Fruit fly (Drosophila melanogaster) whole organism, prepupa: ENCODE results near the gene tefu.

ENCODE experiments used
- CG11762 ChIP-seq: fragments of 200-800 bp; sonication (Bioruptor generic); optimal IDR thresholded peaks from 3 replicates; lab custom pipeline; 2016; ENCODE audit warnings: missing biosample characterization, missing genetic modification characterization; ENCODE audit not compliant: insufficient read depth
- CG31627 ChIP-seq: fragments of 200-800 bp; sonication (Bioruptor generic); optimal IDR thresholded peaks from 3 replicates; lab custom pipeline; 2016; ENCODE audit warnings: missing biosample characterization, missing genetic modification characterization
- CG6163 ChIP-seq: fragments of 200-800 bp; sonication (Bioruptor generic); IDR thresholded peaks from 3 replicates; pipeline ENCODE4 v1.3.6; 2022; ENCODE audit warnings: missing biosample characterization, missing genetic modification characterization
- CG6854 ChIP-seq: fragments of 200-800 bp; sonication (Bioruptor generic); optimal IDR thresholded peaks from 2 replicates; lab custom pipeline; 2017; ENCODE audit warnings: missing biosample characterization, mild to moderate bottlenecking, missing genetic modification characterization
- Eip78C ChIP-seq: fragments of 200-800 bp; sonication (Bioruptor generic); peaks from one replicate; lab custom pipeline; 2016; ENCODE audit warnings: missing biosample characterization, missing genetic modification characterization
- Ets96B ChIP-seq: fragments of 200-800 bp; optimal IDR thresholded peaks from 2 replicates; lab custom pipeline; 2019; ENCODE audit warnings: missing biosample characterization, mild to moderate bottlenecking, missing genetic modification characterization, moderate library complexity
- Gug ChIP-seq: fragments of 200-800 bp; sonication (Bioruptor generic); IDR thresholded peaks from 2 replicates; pipeline ENCODE4 v1.3.6; 2022; ENCODE audit warnings: missing biosample characterization, missing genetic modification characterization
- Hr39 ChIP-seq: fragments of 200-800 bp; sonication (Bioruptor generic); optimal IDR thresholded peaks from 2 replicates; lab custom pipeline; 2016; ENCODE audit warnings: missing biosample characterization, missing genetic modification characterization
- acj6 ChIP-seq: fragments of 200-800 bp; sonication (Bioruptor generic); optimal IDR thresholded peaks from 3 replicates; lab custom pipeline; 2016; ENCODE audit warnings: missing biosample characterization, missing genetic modification characterization
- cyc ChIP-seq: fragments of 200-800 bp; sonication (Bioruptor generic); optimal IDR thresholded peaks from 3 replicates; lab custom pipeline; 2016; ENCODE audit warnings: missing biosample characterization, missing genetic modification characterization
- dsx ChIP-seq: fragments of 200-800 bp; optimal IDR thresholded peaks from 3 replicates; lab custom pipeline; 2019; ENCODE audit warnings: missing biosample characterization, mild to moderate bottlenecking, missing genetic modification characterization, moderate library complexity; ENCODE audit not compliant: poor library complexity, severe bottlenecking
- topi ChIP-seq: fragments of 200-800 bp; sonication (Bioruptor generic); optimal IDR thresholded peaks from 3 replicates; lab custom pipeline; 2016; ENCODE audit warnings: missing biosample characterization, missing genetic modification characterization

DNA sequence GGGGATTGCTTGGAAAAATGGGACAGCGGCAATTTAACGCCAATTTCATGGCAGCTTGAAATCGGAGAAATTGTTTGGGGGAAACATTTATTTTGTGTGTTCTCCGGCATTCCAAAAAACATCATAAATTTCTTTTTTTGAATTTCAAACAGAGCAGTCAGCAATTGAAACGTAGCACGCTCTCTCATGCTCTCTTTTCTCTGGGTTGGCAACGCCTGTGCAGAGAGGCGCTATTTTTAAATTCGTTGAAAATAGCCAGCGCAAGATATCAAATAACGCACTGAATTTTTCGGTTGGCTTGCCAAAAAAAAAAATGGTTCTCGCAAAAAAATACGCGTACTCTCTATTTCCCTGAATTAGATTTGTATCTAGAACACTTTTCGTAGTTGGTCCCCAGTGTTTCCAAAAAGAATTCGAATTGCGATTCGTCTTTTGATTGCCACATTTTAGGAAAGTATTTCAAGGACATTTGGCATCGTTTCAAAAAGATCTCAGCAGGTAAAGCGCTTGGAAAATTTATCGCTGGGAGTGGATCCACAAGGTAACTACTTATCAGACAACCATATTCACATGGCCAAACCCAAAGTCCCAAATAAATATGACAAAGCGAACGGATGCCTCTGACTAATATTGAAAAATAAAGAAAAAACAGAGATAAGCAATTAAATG is 44.1 kb upstream of the tefu start:
- TF ChIP-seq Gug (GFP tag; lab: Robert Waterston, UW) (no peak), CG11762 (GFP tag; lab: Kevin White, UChicago) (no peak), Ets96B (tag; lab: Kevin White, UChicago) (no peak), topi (GFP tag; lab: Kevin White, UChicago) (no peak), Hr39 (GFP tag; lab: Kevin White, UChicago) (no peak), dsx (GFP tag; lab: Kevin White, UChicago) (no peak), acj6 (GFP tag; lab: Kevin White, UChicago) (no peak), CG31627 (GFP tag; lab: Kevin White, UChicago) (no peak), cyc (GFP tag; lab: Kevin White, UChicago) (no peak), CG6854 (no peak), Eip78C (GFP tag; lab: Kevin White, UChicago) (no peak), CG6163 (GFP tag; lab: Robert Waterston, UW) (no peak)
